Worm (Caenorhabditis elegans) whole organism, L3 larva: ENCODE results near the gene T21D12.11.

Experiments
- R02D3.7 ChIP-seq: fragments of 150-350 bp; optimal IDR thresholded peaks from 2 replicates; lab custom pipeline; 2014; ENCODE audit warnings: missing biosample characterization, missing genetic modification characterization
- ZK546.5 ChIP-seq: sonication (generic microtip); optimal IDR thresholded peaks from 2 replicates; lab custom pipeline; 2017; ENCODE audit warnings: missing biosample characterization, missing genetic modification characterization
- aly-2 ChIP-seq: fragments of 150-350 bp; optimal IDR thresholded peaks from 2 replicates; lab custom pipeline; 2014; ENCODE audit warnings: missing biosample characterization, missing genetic modification characterization
- ama-1 ChIP-seq: fragments of 150-350 bp; optimal IDR thresholded peaks from 2 replicates; lab custom pipeline; 2018
- ceh-16 ChIP-seq: sonication (generic microtip); optimal IDR thresholded peaks from 2 replicates; lab custom pipeline; 2017; ENCODE audit warnings: missing biosample characterization, missing genetic modification characterization
- ceh-28 ChIP-seq: fragments of 150-350 bp; optimal IDR thresholded peaks from 2 replicates; lab custom pipeline; 2014; ENCODE audit warnings: missing biosample characterization, missing genetic modification reagents, missing genetic modification characterization
- daf-12 ChIP-seq: fragments of 150-350 bp; optimal IDR thresholded peaks from 2 replicates; lab custom pipeline; 2014; ENCODE audit warnings: missing biosample characterization, missing genetic modification reagents, missing genetic modification characterization
- egl-27 ChIP-seq: sonication (generic microtip); optimal IDR thresholded peaks from 4 replicates; lab custom pipeline; 2017; ENCODE audit warnings: missing biosample characterization, missing genetic modification reagents, missing genetic modification characterization
- elt-1 ChIP-seq: fragments of 150-350 bp; optimal IDR thresholded peaks from 2 replicates; lab custom pipeline; 2014; ENCODE audit warnings: missing biosample characterization, missing genetic modification characterization
- elt-2 ChIP-seq: sonication (generic microtip); optimal IDR thresholded peaks from 2 replicates; lab custom pipeline; 2016; ENCODE audit warnings: missing genetic modification reagents, mild to moderate bottlenecking, missing genetic modification characterization, missing compliant biosample characterization
- elt-3 ChIP-seq, 3 experiments: fragments of 150-350 bp in 1 of 3; sonication (generic microtip) in 2 of 3; optimal IDR thresholded peaks; 2 replicates in 2 of 3; 4 replicates in 1 of 3; lab custom pipeline; 2014 to 2017; ENCODE audit warnings: missing biosample characterization in 3 of 3, missing genetic modification characterization in 3 of 3
- fos-1 ChIP-seq: fragments of 150-350 bp; optimal IDR thresholded peaks from 2 replicates; lab custom pipeline; 2014; ENCODE audit warnings: missing biosample characterization, missing genetic modification characterization
- hmg-11 ChIP-seq: sonication (generic microtip); optimal IDR thresholded peaks from 2 replicates; lab custom pipeline; 2016; ENCODE audit warnings: missing genetic modification characterization, missing compliant biosample characterization
- jun-1 ChIP-seq: fragments of 150-350 bp; optimal IDR thresholded peaks from 2 replicates; lab custom pipeline; 2014; ENCODE audit warnings: missing biosample characterization, missing genetic modification reagents, missing genetic modification characterization
- lin-15B ChIP-seq: fragments of 150-350 bp; optimal IDR thresholded peaks from 2 replicates; lab custom pipeline; 2014; ENCODE audit warnings: missing biosample characterization, missing genetic modification characterization
- lin-39 ChIP-seq: fragments of 150-350 bp; optimal IDR thresholded peaks from 2 replicates; lab custom pipeline; 2018; ENCODE audit warnings: missing biosample characterization, missing genetic modification reagents, missing genetic modification characterization
- lsy-12 ChIP-seq: sonication (generic microtip); optimal IDR thresholded peaks from 2 replicates; lab custom pipeline; 2016; ENCODE audit warnings: mild to moderate bottlenecking, missing genetic modification characterization, missing compliant biosample characterization
- mdl-1 ChIP-seq: fragments of 150-350 bp; optimal IDR thresholded peaks from 2 replicates; lab custom pipeline; 2014; ENCODE audit warnings: missing biosample characterization, missing genetic modification characterization
- nfya-1 ChIP-seq: sonication (generic microtip); optimal IDR thresholded peaks from 2 replicates; lab custom pipeline; 2017; ENCODE audit warnings: missing genetic modification characterization, mild to moderate bottlenecking, missing compliant biosample characterization, antibody characterized with exemption, moderate library complexity; ENCODE audit not compliant: insufficient read depth
- nhr-11 ChIP-seq: fragments of 150-350 bp; optimal IDR thresholded peaks from 2 replicates; lab custom pipeline; 2014; ENCODE audit warnings: missing biosample characterization, missing genetic modification characterization
- nhr-12 ChIP-seq: fragments of 150-350 bp; optimal IDR thresholded peaks from 2 replicates; lab custom pipeline; 2014; ENCODE audit warnings: missing biosample characterization, missing genetic modification characterization
- nhr-237 ChIP-seq: fragments of 150-350 bp; optimal IDR thresholded peaks from 2 replicates; lab custom pipeline; 2014; ENCODE audit warnings: missing biosample characterization, missing genetic modification characterization
- nhr-28 ChIP-seq: fragments of 150-350 bp; optimal IDR thresholded peaks from 2 replicates; lab custom pipeline; 2014; ENCODE audit warnings: missing biosample characterization, missing genetic modification characterization
- nhr-43 ChIP-seq: sonication (generic microtip); optimal IDR thresholded peaks from 2 replicates; lab custom pipeline; 2016; ENCODE audit warnings: mild to moderate bottlenecking, missing genetic modification characterization, missing compliant biosample characterization; ENCODE audit not compliant: poor library complexity, severe bottlenecking
- nhr-76 ChIP-seq: fragments of 150-350 bp; sonication (generic microtip); optimal IDR thresholded peaks from 5 replicates; lab custom pipeline; 2014; ENCODE audit warnings: missing biosample characterization, missing genetic modification characterization
- nhr-77 ChIP-seq: fragments of 150-350 bp; optimal IDR thresholded peaks from 2 replicates; lab custom pipeline; 2014; ENCODE audit warnings: missing biosample characterization, missing genetic modification characterization
- pha-4 ChIP-seq: fragments of 150-350 bp; optimal IDR thresholded peaks from 2 replicates; lab custom pipeline; 2014; ENCODE audit warnings: missing biosample characterization, missing genetic modification reagents, missing genetic modification characterization
- pqm-1 ChIP-seq: fragments of 150-350 bp; optimal IDR thresholded peaks from 2 replicates; lab custom pipeline; 2017; ENCODE audit warnings: missing biosample characterization, missing genetic modification characterization, inconsistent platforms
- sea-2 ChIP-seq: fragments of 150-350 bp; sonication (generic microtip); optimal IDR thresholded peaks from 4 replicates; lab custom pipeline; 2014; ENCODE audit warnings: missing biosample characterization, missing genetic modification reagents, missing genetic modification characterization
- skn-1 ChIP-seq: fragments of 150-350 bp; optimal IDR thresholded peaks from 2 replicates; lab custom pipeline; 2014; ENCODE audit warnings: missing biosample characterization, missing genetic modification characterization
- snpc-4 ChIP-seq: fragments of 150-350 bp; optimal IDR thresholded peaks from 2 replicates; lab custom pipeline; 2014; ENCODE audit warnings: missing biosample characterization, missing genetic modification characterization
- tbx-2 ChIP-seq: sonication (generic microtip); optimal IDR thresholded peaks from 2 replicates; lab custom pipeline; 2016; ENCODE audit warnings: mild to moderate bottlenecking, missing genetic modification characterization, missing compliant biosample characterization
- unc-62 ChIP-seq: fragments of 150-350 bp; sonication (generic microtip); optimal IDR thresholded peaks from 4 replicates; lab custom pipeline; 2014; ENCODE audit warnings: missing biosample characterization, missing genetic modification reagents, missing genetic modification characterization
- ztf-4 ChIP-seq: fragments of 150-350 bp; optimal IDR thresholded peaks from 2 replicates; lab custom pipeline; 2014; ENCODE audit warnings: missing biosample characterization, missing genetic modification characterization

T21D12.11 gene

ce11 chrIV:291851-292367 is 22.7 kb downstream of the T21D12.11 start:
- TF ChIP-seq elt-2 (peak; percentile 96), ceh-28 (tag; lab: Kevin White, UChicago) (peak; percentile 8), pqm-1 (tag; lab: Kevin White, UChicago) (peak; percentile 99), lsy-12 (tag; lab: Kevin White, UChicago) (peak; percentile 37), pha-4 (tag; lab: Kevin White, UChicago) (peak; percentile 72), snpc-4 (tag; lab: Kevin White, UChicago) (no peak), egl-27 (tag; lab: Kevin White, UChicago) (no peak), nhr-237 (tag; lab: Kevin White, UChicago) (no peak), jun-1 (tag; lab: Kevin White, UChicago) (peak; percentile 66), ama-1 (lab: Kevin White, UChicago) (peak; percentile 44)

DNA sequence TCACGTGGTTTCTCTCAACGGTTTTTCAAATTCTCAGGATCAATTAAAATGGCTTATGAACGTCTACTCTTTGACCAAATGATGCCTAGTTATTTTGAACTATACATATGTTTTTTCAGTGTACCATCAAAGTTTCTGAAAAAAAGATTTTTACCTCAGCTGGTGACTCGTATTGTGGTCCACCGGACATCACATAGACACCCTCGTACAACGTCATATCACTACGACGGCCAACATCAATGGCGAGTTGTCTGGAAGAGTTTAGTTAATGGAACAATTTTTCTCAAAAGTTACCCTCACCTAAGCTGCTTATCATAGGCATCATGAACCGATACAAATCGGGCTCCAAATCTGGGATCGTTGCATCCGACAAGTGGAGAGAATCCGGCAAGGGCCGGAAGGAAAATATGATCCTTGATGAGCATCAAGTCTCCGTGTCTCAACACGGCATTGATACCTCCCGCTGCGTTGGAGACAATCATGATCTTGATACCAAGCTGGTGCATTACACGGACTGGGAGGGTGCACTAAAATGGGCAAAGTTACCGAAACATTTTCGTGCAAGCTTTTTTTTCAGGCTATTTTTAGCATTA is 24.1 kb downstream of the T21D12.11 start:
- TF ChIP-seq pqm-1 (tag; lab: Kevin White, UChicago): peak; percentile 15
- TF ChIP-seq hmg-11 (tag; lab: Kevin White, UChicago): no peak
- TF ChIP-seq lsy-12 (tag; lab: Kevin White, UChicago): no peak
- TF ChIP-seq skn-1 (tag; lab: Kevin White, UChicago): no peak
- no peak for TF ChIP-seq fos-1
- TF ChIP-seq tbx-2 (tag; lab: Kevin White, UChicago): no peak
- no peak for TF ChIP-seq snpc-4 (tag; lab: Kevin White, UChicago)
- TF ChIP-seq jun-1 (tag; lab: Kevin White, UChicago): peak; percentile 4
- no peak for TF ChIP-seq daf-12 (tag; lab: Kevin White, UChicago)

ce11 chrIV:293995-294700 is 24.9 kb downstream of the T21D12.11 start:
- TF ChIP-seq pqm-1 (tag; lab: Kevin White, UChicago): peak; percentile 8
- TF ChIP-seq unc-62 (GFP tag; lab: Kevin White, UChicago): no peak
- TF ChIP-seq aly-2: no peak
- no peak for TF ChIP-seq ztf-4
- TF ChIP-seq nhr-77 (tag; lab: Kevin White, UChicago): no peak
- TF ChIP-seq snpc-4 (tag; lab: Kevin White, UChicago): no peak
- TF ChIP-seq lin-15B: no peak
- TF ChIP-seq nfya-1: no peak
- TF ChIP-seq ZK546.5: no peak
- no peak for TF ChIP-seq fos-1
- TF ChIP-seq lin-39 (tag; lab: Kevin White, UChicago): no peak
- no peak for TF ChIP-seq nhr-76
- no peak for TF ChIP-seq nhr-11 (tag; lab: Kevin White, UChicago)
- TF ChIP-seq daf-12 (tag; lab: Kevin White, UChicago): no peak
- TF ChIP-seq elt-2: peak; percentile 54
- TF ChIP-seq sea-2 (GFP tag; lab: Kevin White, UChicago): no peak
- no peak for TF ChIP-seq mdl-1 (tag; lab: Kevin White, UChicago)
- TF ChIP-seq skn-1 (tag; lab: Kevin White, UChicago): no peak

- no peak for TF ChIP-seq hmg-11 (tag; lab: Kevin White, UChicago)
- peak; percentile 27 for TF ChIP-seq ama-1 (lab: Kevin White, UChicago)
- peak; percentile 15 for TF ChIP-seq pha-4 (tag; lab: Kevin White, UChicago)
- peak; percentile 13 for TF ChIP-seq nfya-1
- peak; percentile 38 for TF ChIP-seq jun-1 (tag; lab: Kevin White, UChicago)
- TF ChIP-seq nhr-43 (tag; lab: Kevin White, UChicago): peak; percentile 8
- no peak for TF ChIP-seq aly-2
- no peak for TF ChIP-seq nhr-237 (tag; lab: Kevin White, UChicago)
These were observed 25.5 kb downstream of the T21D12.11 start for ce11 chrIV:294737-295136.

DNA sequence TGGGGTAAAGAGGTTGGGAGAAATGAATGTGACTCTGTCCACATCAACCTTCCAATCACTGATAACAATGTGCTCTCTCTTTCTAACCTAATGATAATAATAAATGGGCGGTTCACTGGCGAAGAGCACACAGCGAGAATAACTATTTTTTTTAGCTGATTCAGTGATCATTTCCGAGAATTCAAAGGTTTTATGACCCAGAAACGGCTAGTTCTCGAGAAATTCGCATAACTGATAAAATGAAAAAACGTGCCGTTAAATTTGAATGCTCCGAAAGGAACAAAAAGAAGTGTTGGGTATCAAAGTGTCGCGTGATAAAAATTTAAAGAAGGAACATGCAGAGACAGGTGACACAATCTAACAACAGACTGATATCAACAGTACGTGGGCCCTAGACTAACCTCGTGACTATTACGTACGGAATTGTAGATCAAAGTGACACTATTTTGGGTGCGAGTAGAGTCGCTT is 26.6 kb downstream of the T21D12.11 start:
- TF ChIP-seq nhr-12 (tag; lab: Kevin White, UChicago) (no peak), R02D3.7 (tag; lab: Kevin White, UChicago) (no peak), pqm-1 (tag; lab: Kevin White, UChicago) (peak; percentile 79), nhr-76 (no peak), pha-4 (tag; lab: Kevin White, UChicago) (peak; percentile 59), skn-1 (tag; lab: Kevin White, UChicago) (peak; percentile 40), elt-3 (tag; optimal IDR thresholded peaks at IDR 0.05; lab: Kevin White, UChicago) (no peak), ceh-16 (tag; lab: Kevin White, UChicago) (no peak), jun-1 (tag; lab: Kevin White, UChicago) (peak; percentile 70), mdl-1 (tag; lab: Kevin White, UChicago) (no peak), elt-1 (tag; lab: Kevin White, UChicago) (no peak), ceh-28 (tag; lab: Kevin White, UChicago) (no peak), elt-2 (peak; percentile 96), lin-39 (tag; lab: Kevin White, UChicago) (no peak), nhr-28 (no peak)
